Fruit fly (Drosophila melanogaster): ENCODE results near the gene glec.

dm6 chr3R:21824407-21825006 lies 31.6 kb downstream of the glec start:
- TF ChIP-seq schlank (tag; optimal IDR thresholded peaks at IDR 0.05), result no peak
- TF ChIP-seq CG18262 (tag; optimal IDR thresholded peaks at IDR 0.05), result no peak
- no peak for TF ChIP-seq Abd-B (GFP tag; optimal IDR thresholded peaks at IDR 0.05)
- no peak for TF ChIP-seq sc (optimal IDR thresholded peaks at IDR 0.05)
- no peak for TF ChIP-seq sc (GFP tag; optimal IDR thresholded peaks at IDR 0.05)
- no peak for TF ChIP-seq CG12104 (GFP tag; optimal IDR thresholded peaks at IDR 0.05)
- no peak for TF ChIP-seq unpg (GFP tag; optimal IDR thresholded peaks at IDR 0.05)
- TF ChIP-seq aop (GFP tag; IDR thresholded peaks at IDR 0.05), result no peak
- peak; percentile 89 for TF ChIP-seq crol (GFP tag; IDR thresholded peaks at IDR 0.05)
- no peak for TF ChIP-seq Adf1 (GFP tag; IDR thresholded peaks at IDR 0.05)
- no peak for TF ChIP-seq YL-1 (GFP tag; optimal IDR thresholded peaks at IDR 0.05)
- TF ChIP-seq CG2129 (GFP tag; IDR thresholded peaks at IDR 0.05; ENCODE audit: partially characterized antibody), result no peak
